Fruit fly (Drosophila melanogaster) whole organism, adult: ENCODE results near the gene PpV.
"Not testable (repeated sequence)": the region's sequence is repeated elsewhere in the genome, so short reads cannot be mapped to it uniquely, and the experiment has no call there.

Experiments
- CG11617 ChIP-seq: fragments of 200-800 bp; sonication (Bioruptor generic); optimal IDR thresholded peaks from 2 replicates; lab custom pipeline; 2017; ENCODE audit warnings: mild to moderate bottlenecking, missing biosample characterization, missing genetic modification reagents, missing genetic modification characterization
- CG12768 ChIP-seq: fragments of 200-800 bp; sonication (Bioruptor generic); optimal IDR thresholded peaks from 2 replicates; lab custom pipeline; 2017; ENCODE audit warnings: missing biosample characterization, missing genetic modification characterization, mild to moderate bottlenecking, moderate library complexity, missing genetic modification reagents
- CG14711 ChIP-seq: fragments of 200-800 bp; sonication (Bioruptor generic); optimal IDR thresholded peaks from 2 replicates; lab custom pipeline; 2018; ENCODE audit warnings: missing biosample characterization, mild to moderate bottlenecking, missing genetic modification characterization, moderate library complexity
- CG1620 ChIP-seq: fragments of 200-800 bp; sonication (Bioruptor generic); optimal IDR thresholded peaks from 2 replicates; lab custom pipeline; 2016; ENCODE audit warnings: missing biosample characterization, missing genetic modification characterization
- CG33017 ChIP-seq: fragments of 200-800 bp; sonication (Bioruptor generic); optimal IDR thresholded peaks from 2 replicates; lab custom pipeline; 2018; ENCODE audit warnings: missing biosample characterization, mild to moderate bottlenecking, missing genetic modification characterization, moderate library complexity
- CG5204 ChIP-seq: fragments of 200-800 bp; sonication (Bioruptor generic); optimal IDR thresholded peaks from 2 replicates; lab custom pipeline; 2016; ENCODE audit warnings: missing biosample characterization, missing genetic modification characterization
- CG7045 ChIP-seq: fragments of 200-800 bp; sonication (Bioruptor generic); optimal IDR thresholded peaks from 2 replicates; lab custom pipeline; 2017; ENCODE audit warnings: missing biosample characterization, mild to moderate bottlenecking, missing genetic modification characterization
- CG7101 ChIP-seq: fragments of 200-800 bp; sonication (Bioruptor generic); optimal IDR thresholded peaks from 2 replicates; lab custom pipeline; 2018; ENCODE audit warnings: missing biosample characterization, mild to moderate bottlenecking, missing genetic modification characterization, moderate library complexity
- Clk ChIP-seq: fragments of 200-800 bp; sonication (Bioruptor generic); optimal IDR thresholded peaks from 2 replicates; lab custom pipeline; 2017; ENCODE audit warnings: missing biosample characterization, missing genetic modification characterization
- Crg-1 ChIP-seq: fragments of 200-800 bp; sonication (Bioruptor generic); optimal IDR thresholded peaks from 2 replicates; lab custom pipeline; 2016; ENCODE audit warnings: missing biosample characterization, missing genetic modification characterization
- Hr96 ChIP-seq: fragments of 200-800 bp; sonication (Bioruptor generic); optimal IDR thresholded peaks from 2 replicates; lab custom pipeline; 2016; ENCODE audit warnings: missing biosample characterization, missing genetic modification characterization
- Mnt ChIP-seq: fragments of 200-800 bp; sonication (Bioruptor generic); optimal IDR thresholded peaks from 2 replicates; lab custom pipeline; 2016; ENCODE audit warnings: missing biosample characterization, mild to moderate bottlenecking, missing genetic modification characterization
- bab1 ChIP-seq: fragments of 200-800 bp; sonication (Bioruptor generic); optimal IDR thresholded peaks from 3 replicates; lab custom pipeline; 2019; ENCODE audit warnings: missing biosample characterization, mild to moderate bottlenecking, missing genetic modification characterization, moderate library complexity
- cic ChIP-seq: fragments of 200-800 bp; sonication (Bioruptor generic); optimal IDR thresholded peaks from 2 replicates; lab custom pipeline; 2017; ENCODE audit warnings: missing biosample characterization, mild to moderate bottlenecking, missing genetic modification characterization, moderate library complexity
- cnc ChIP-seq, 2 experiments: fragments of >200 bp; optimal IDR thresholded peaks; 2 replicates each; lab custom pipeline; 2017
- kay ChIP-seq: fragments of 200-800 bp; sonication (Bioruptor generic); peaks from one replicate; lab custom pipeline; 2016; ENCODE audit warnings: missing biosample characterization, missing genetic modification characterization, borderline replicate concordance
- ovo ChIP-seq: fragments of 200-800 bp; sonication (Bioruptor generic); optimal IDR thresholded peaks from 2 replicates; lab custom pipeline; 2016; ENCODE audit warnings: missing biosample characterization, missing genetic modification characterization
- pad ChIP-seq: fragments of 200-800 bp; sonication (Bioruptor generic); optimal IDR thresholded peaks from 3 replicates; lab custom pipeline; 2017; ENCODE audit warnings: missing biosample characterization, missing genetic modification characterization, mild to moderate bottlenecking, moderate library complexity, missing genetic modification reagents
- tj ChIP-seq: fragments of 200-800 bp; sonication (Bioruptor generic); optimal IDR thresholded peaks from 3 replicates; lab custom pipeline; 2017; ENCODE audit warnings: missing biosample characterization, mild to moderate bottlenecking, missing genetic modification characterization, moderate library complexity
- toe ChIP-seq: fragments of 200-800 bp; sonication (Bioruptor generic); optimal IDR thresholded peaks from 2 replicates; lab custom pipeline; 2016; ENCODE audit warnings: missing biosample characterization, missing genetic modification characterization

Gene PpV

DNA sequence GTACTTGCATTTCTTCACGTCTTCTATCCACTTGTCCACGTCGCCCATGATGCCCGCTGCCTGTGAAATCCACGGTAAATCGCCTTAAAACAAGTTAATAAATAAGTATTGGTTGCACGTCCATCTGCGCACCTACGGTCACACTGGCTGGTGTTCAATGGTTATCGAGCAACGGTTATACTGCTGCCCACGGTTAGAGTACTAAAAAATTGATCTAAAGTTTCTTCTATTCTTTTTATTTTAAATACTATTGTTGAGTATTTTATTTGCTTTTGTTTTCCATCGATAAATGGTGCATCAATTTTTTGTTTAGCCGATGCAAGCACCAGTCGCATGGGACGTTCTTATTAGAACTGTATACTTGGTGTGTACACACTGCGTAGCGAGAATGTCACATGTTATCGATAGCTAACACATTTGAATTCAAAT is at the start of gene PpV:
Gene PpV, minus strand, starts transcription at position 147 of the 429 bp plus-strand sequence.
- TF ChIP-seq CG14711 (tag; lab: Kevin White, UChicago) (peak; percentile 54), Hr96 (GFP tag; lab: Kevin White, UChicago) (no peak), Clk (GFP tag; lab: Kevin White, UChicago) (no peak), CG1620 (peak; percentile 31), CG11617 (no peak), Mnt (GFP tag; lab: Kevin White, UChicago) (peak; percentile 26), CG7101 (peak; percentile 26), bab1 (GFP tag; lab: Kevin White, UChicago) (peak; percentile 34)

dm6 chrX:6419334-6419733 is 46.6 kb upstream of the PpV start, which contains the start of gene CG33668:
Gene CG33668 (minus strand): TSS chrX:6419434.
- not testable (repeated sequence) for TF ChIP-seq tj (GFP tag; lab: Kevin White, UChicago); CG33017; CG5204 (GFP tag; lab: Kevin White, UChicago)

- TF ChIP-seq CG11617; toe (GFP tag; lab: Kevin White, UChicago); CG5204 (GFP tag; lab: Kevin White, UChicago): not testable (repeated sequence)
These were observed 27.3 kb upstream of the PpV start, which contains the start of gene CG33669 for dm6 chrX:6400000-6400399. Gene CG33669 (minus strand): TSS chrX:6400100.

- not testable (repeated sequence) for TF ChIP-seq kay; CG7045 (GFP tag; lab: Kevin White, UChicago); pad (GFP tag; lab: Kevin White, UChicago)
These were observed 11.2 kb upstream of the PpV start, which contains the start of gene CG33664 for dm6 chrX:6383920-6384319. Gene CG33664 (plus strand): TSS chrX:6384220.

dm6 chrX:6376748-6377147 is 4.0 kb upstream of the PpV start:
- no peak for TF ChIP-seq cnc (optimal IDR thresholded peaks at IDR 0.05; lab: Kevin White, UChicago)
- TF ChIP-seq CG33017 = no peak
- TF ChIP-seq toe (GFP tag; lab: Kevin White, UChicago) = no peak
- no peak for TF ChIP-seq kay
- no peak for TF ChIP-seq pad (GFP tag; lab: Kevin White, UChicago)
- no peak for TF ChIP-seq Crg-1 (GFP tag; lab: Kevin White, UChicago)
- TF ChIP-seq Mnt (GFP tag; lab: Kevin White, UChicago) = no peak
- TF ChIP-seq CG12768 (GFP tag; lab: Kevin White, UChicago) = no peak
- no peak for TF ChIP-seq CG5204 (GFP tag; lab: Kevin White, UChicago)
- no peak for TF ChIP-seq Clk (GFP tag; lab: Kevin White, UChicago)
- TF ChIP-seq Hr96 (GFP tag; lab: Kevin White, UChicago) = no peak
- TF ChIP-seq CG11617 = no peak
- TF ChIP-seq cic (GFP tag; lab: Kevin White, UChicago) = no peak
- no peak for TF ChIP-seq tj (GFP tag; lab: Kevin White, UChicago)
- no peak for TF ChIP-seq CG7045 (GFP tag; lab: Kevin White, UChicago)
- no peak for TF ChIP-seq bab1 (GFP tag; lab: Kevin White, UChicago)
- no peak for TF ChIP-seq CG1620
- no peak for TF ChIP-seq ovo (GFP tag; lab: Kevin White, UChicago)

- TF ChIP-seq toe (GFP tag; lab: Kevin White, UChicago) (no peak), Crg-1 (GFP tag; lab: Kevin White, UChicago) (no peak), ovo (GFP tag; lab: Kevin White, UChicago) (no peak), CG14711 (tag; lab: Kevin White, UChicago) (no peak), bab1 (GFP tag; lab: Kevin White, UChicago) (no peak), CG1620 (no peak), kay (no peak), CG7045 (GFP tag; lab: Kevin White, UChicago) (no peak), Clk (GFP tag; lab: Kevin White, UChicago) (no peak), CG5204 (GFP tag; lab: Kevin White, UChicago) (no peak), CG7101 (no peak), Mnt (GFP tag; lab: Kevin White, UChicago) (no peak), cnc (optimal IDR thresholded peaks at IDR 0.05; lab: Kevin White, UChicago) (no peak)
These were observed 2.9 kb upstream of the PpV start for dm6 chrX:6375636-6376035.

DNA sequence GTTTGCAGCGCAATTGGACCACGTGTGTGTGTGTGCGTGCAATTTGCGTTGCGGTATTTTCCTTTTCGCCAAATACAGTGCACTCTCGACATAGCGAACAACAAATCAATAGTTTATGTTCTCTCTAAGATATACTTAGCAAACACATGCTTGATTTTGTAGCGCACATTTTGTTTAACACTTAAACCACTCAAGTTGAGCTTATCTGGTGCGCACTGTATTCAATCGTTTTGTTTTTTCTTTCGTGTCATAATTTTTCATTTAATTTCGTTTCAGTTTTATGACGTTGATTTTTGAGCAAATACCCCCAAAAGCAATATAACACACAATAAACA is 6.4 kb downstream of the PpV start:
- TF ChIP-seq CG5204 (GFP tag; lab: Kevin White, UChicago) (peak; percentile 90), Crg-1 (GFP tag; lab: Kevin White, UChicago) (peak; percentile 93), CG7101 (peak; percentile 98), toe (GFP tag; lab: Kevin White, UChicago) (peak; percentile 89), bab1 (GFP tag; lab: Kevin White, UChicago) (peak; percentile 97), Clk (GFP tag; lab: Kevin White, UChicago) (peak; percentile 82), Hr96 (GFP tag; lab: Kevin White, UChicago) (peak; percentile 93), CG33017 (peak; percentile 92), cnc (optimal IDR thresholded peaks at IDR 0.05; lab: Kevin White, UChicago) (no peak), cic (GFP tag; lab: Kevin White, UChicago) (peak; percentile 89), CG11617 (peak; percentile 94), pad (GFP tag; lab: Kevin White, UChicago) (peak; percentile 87), ovo (GFP tag; lab: Kevin White, UChicago) (peak; percentile 71), CG14711 (tag; lab: Kevin White, UChicago) (peak; percentile 93), Mnt (GFP tag; lab: Kevin White, UChicago) (peak; percentile 95), CG12768 (GFP tag; lab: Kevin White, UChicago) (peak; percentile 95), CG1620 (peak; percentile 94), tj (GFP tag; lab: Kevin White, UChicago) (peak; percentile 78), CG7045 (GFP tag; lab: Kevin White, UChicago) (peak; percentile 93), kay (peak; percentile 4)
